Worm (Caenorhabditis elegans) whole organism, late embryonic: Measurements from ENCODE around the gene flp-11.

ENCODE experiments used
- C08G9.2 ChIP-seq: sonication (generic microtip); optimal IDR thresholded peaks from 2 replicates; lab custom pipeline; 2016; ENCODE audit warnings: mild to moderate bottlenecking, missing genetic modification characterization, moderate library complexity, missing compliant biosample characterization
- K02D7.2 ChIP-seq: sonication (generic microtip); optimal IDR thresholded peaks from 2 replicates; lab custom pipeline; 2017; ENCODE audit warnings: mild to moderate bottlenecking, missing genetic modification characterization, missing compliant biosample characterization
- K09A11.1 ChIP-seq: sonication (generic microtip); optimal IDR thresholded peaks from 2 replicates; lab custom pipeline; 2017; ENCODE audit warnings: antibody characterized with exemption, mild to moderate bottlenecking, missing genetic modification characterization, missing compliant biosample characterization; ENCODE audit not compliant: insufficient read depth
- T23F11.4 ChIP-seq: fragments of 200-800 bp; sonication (Bioruptor generic); optimal IDR thresholded peaks from 2 replicates; lab custom pipeline; 2018; ENCODE audit warnings: mild to moderate bottlenecking, missing genetic modification characterization, missing compliant biosample characterization
- ama-1 ChIP-seq: fragments of 150-350 bp; optimal IDR thresholded peaks from 2 replicates; lab custom pipeline; 2014
- ceh-14 ChIP-seq: sonication (generic microtip); optimal IDR thresholded peaks from 2 replicates; lab custom pipeline; 2016; ENCODE audit warnings: missing genotype, missing genetic modification characterization, missing compliant biosample characterization
- ceh-18 ChIP-seq: sonication (generic microtip); optimal IDR thresholded peaks from 2 replicates; lab custom pipeline; 2016; ENCODE audit warnings: missing genetic modification characterization, missing compliant biosample characterization
- ceh-19 ChIP-seq: fragments of 200-800 bp; sonication (Bioruptor generic); optimal IDR thresholded peaks from 2 replicates; lab custom pipeline; 2018; ENCODE audit warnings: mild to moderate bottlenecking, missing genetic modification characterization, missing compliant biosample characterization
- ceh-22 ChIP-seq: sonication (generic microtip); optimal IDR thresholded peaks from 2 replicates; lab custom pipeline; 2017; ENCODE audit warnings: missing biosample characterization, missing genetic modification characterization
- ceh-24 ChIP-seq: sonication (generic microtip); optimal IDR thresholded peaks from 2 replicates; lab custom pipeline; 2016; ENCODE audit warnings: mild to moderate bottlenecking, missing genetic modification characterization, missing compliant biosample characterization
- ceh-30 ChIP-seq: fragments of 150-350 bp; optimal IDR thresholded peaks from 2 replicates; lab custom pipeline; 2014; ENCODE audit warnings: missing biosample characterization, missing genetic modification characterization
- ceh-31 ChIP-seq: sonication (generic microtip); optimal IDR thresholded peaks from 2 replicates; lab custom pipeline; 2016; ENCODE audit warnings: missing genetic modification characterization, missing compliant biosample characterization
- ceh-45 ChIP-seq: fragments of 200-800 bp; sonication (Bioruptor generic); IDR thresholded peaks from 2 replicates; pipeline ENCODE4 v1.3.6; 2022; ENCODE audit warnings: missing genetic modification reagents, missing genetic modification characterization, missing compliant biosample characterization
- elt-2 ChIP-seq: sonication (generic microtip); optimal IDR thresholded peaks from 2 replicates; lab custom pipeline; 2016; ENCODE audit warnings: missing genetic modification reagents, missing genetic modification characterization, missing compliant biosample characterization
- ets-4 ChIP-seq: sonication (generic microtip); optimal IDR thresholded peaks from 2 replicates; lab custom pipeline; 2016; ENCODE audit warnings: missing genetic modification characterization, missing compliant biosample characterization
- eyg-1 ChIP-seq: sonication (generic microtip); optimal IDR thresholded peaks from 2 replicates; lab custom pipeline; 2016; ENCODE audit warnings: missing genotype, missing genetic modification characterization, missing compliant biosample characterization
- hlh-15 ChIP-seq: sonication (generic microtip); optimal IDR thresholded peaks from 2 replicates; lab custom pipeline; 2016; ENCODE audit warnings: missing genetic modification characterization, missing compliant biosample characterization
- hlh-30 ChIP-seq: sonication (generic microtip); optimal IDR thresholded peaks from 2 replicates; lab custom pipeline; 2017; ENCODE audit warnings: antibody characterized with exemption, missing genetic modification characterization, missing compliant biosample characterization; ENCODE audit not compliant: insufficient read depth
- lin-11 ChIP-seq: fragments of 200-800 bp; sonication (Bioruptor generic); optimal IDR thresholded peaks from 2 replicates; lab custom pipeline; 2018; ENCODE audit warnings: mild to moderate bottlenecking, missing genetic modification characterization, missing compliant biosample characterization
- madf-2 ChIP-seq: sonication (generic microtip); optimal IDR thresholded peaks from 2 replicates; lab custom pipeline; 2017; ENCODE audit warnings: missing genetic modification characterization, missing compliant biosample characterization
- mec-3 ChIP-seq: sonication (generic microtip); optimal IDR thresholded peaks from 2 replicates; lab custom pipeline; 2016; ENCODE audit warnings: borderline replicate concordance, missing genetic modification characterization, missing compliant biosample characterization
- nfya-1 ChIP-seq: sonication (generic microtip); optimal IDR thresholded peaks from 2 replicates; lab custom pipeline; 2017; ENCODE audit warnings: missing genetic modification characterization, mild to moderate bottlenecking, missing compliant biosample characterization, antibody characterized with exemption, moderate library complexity
- nhr-11 ChIP-seq: fragments of 150-350 bp; optimal IDR thresholded peaks from 2 replicates; lab custom pipeline; 2014; ENCODE audit warnings: missing biosample characterization, missing genetic modification characterization
- pag-3 ChIP-seq: sonication (generic microtip); optimal IDR thresholded peaks from 2 replicates; lab custom pipeline; 2016; ENCODE audit warnings: missing compliant biosample characterization, missing genetic modification characterization, borderline replicate concordance
- pat-9 ChIP-seq: fragments of 200-800 bp; sonication (Bioruptor generic); optimal IDR thresholded peaks from 2 replicates; lab custom pipeline; 2018; ENCODE audit warnings: mild to moderate bottlenecking, missing genetic modification characterization, moderate library complexity, missing compliant biosample characterization
- pax-1 ChIP-seq: fragments of 150-350 bp; optimal IDR thresholded peaks from 2 replicates; lab custom pipeline; 2014; ENCODE audit warnings: missing biosample characterization, missing genetic modification characterization
- pha-4 ChIP-seq: fragments of 150-350 bp; optimal IDR thresholded peaks from 2 replicates; lab custom pipeline; 2018; ENCODE audit warnings: missing biosample characterization, missing genetic modification reagents, missing genetic modification characterization
- pros-1 ChIP-seq: fragments of 150-350 bp; optimal IDR thresholded peaks from 2 replicates; lab custom pipeline; 2014; ENCODE audit warnings: missing biosample characterization, missing genetic modification reagents, missing genetic modification characterization
- rnt-1 ChIP-seq: sonication (generic microtip); optimal IDR thresholded peaks from 2 replicates; lab custom pipeline; 2016; ENCODE audit warnings: missing genetic modification characterization, missing compliant biosample characterization
- sdc-2 ChIP-seq: sonication (generic microtip); optimal IDR thresholded peaks from 2 replicates; lab custom pipeline; 2016; ENCODE audit warnings: missing genotype, missing genetic modification characterization, missing compliant biosample characterization
- syd-9 ChIP-seq: sonication (generic microtip); optimal IDR thresholded peaks from 2 replicates; lab custom pipeline; 2016; ENCODE audit warnings: mild to moderate bottlenecking, missing genetic modification characterization, moderate library complexity, missing compliant biosample characterization
- tbx-2 ChIP-seq: sonication (generic microtip); optimal IDR thresholded peaks from 2 replicates; lab custom pipeline; 2016; ENCODE audit warnings: missing genetic modification characterization, missing compliant biosample characterization
- tbx-7 ChIP-seq: sonication (generic microtip); optimal IDR thresholded peaks from 2 replicates; lab custom pipeline; 2016; ENCODE audit warnings: missing genotype, missing genetic modification characterization, missing compliant biosample characterization
- ttx-3 ChIP-seq: sonication (generic microtip); optimal IDR thresholded peaks from 2 replicates; lab custom pipeline; 2016; ENCODE audit warnings: missing genetic modification reagents, missing genetic modification characterization, missing compliant biosample characterization
- unc-3 ChIP-seq, 2 experiments: fragments of 200-800 bp in 1 of 2; sonication (Bioruptor generic) in 1 of 2; sonication (generic microtip) in 1 of 2; conservative IDR thresholded peaks in 1 of 2; optimal IDR thresholded peaks in 1 of 2; 2 replicates each; pipeline versions ENCODE4 v1.3.6 to Lab custom; 2016 to 2022; ENCODE audit warnings: missing compliant biosample characterization in 2 of 2, missing genetic modification characterization in 2 of 2, missing genetic modification reagents in 1 of 2
- unc-42 ChIP-seq: sonication (generic microtip); optimal IDR thresholded peaks from 2 replicates; lab custom pipeline; 2016; ENCODE audit warnings: missing genotype, missing genetic modification characterization, missing compliant biosample characterization
- ztf-16 ChIP-seq: sonication (generic microtip); optimal IDR thresholded peaks from 2 replicates; lab custom pipeline; 2017; ENCODE audit warnings: missing genetic modification characterization, missing compliant biosample characterization

flp-11 gene

DNA sequence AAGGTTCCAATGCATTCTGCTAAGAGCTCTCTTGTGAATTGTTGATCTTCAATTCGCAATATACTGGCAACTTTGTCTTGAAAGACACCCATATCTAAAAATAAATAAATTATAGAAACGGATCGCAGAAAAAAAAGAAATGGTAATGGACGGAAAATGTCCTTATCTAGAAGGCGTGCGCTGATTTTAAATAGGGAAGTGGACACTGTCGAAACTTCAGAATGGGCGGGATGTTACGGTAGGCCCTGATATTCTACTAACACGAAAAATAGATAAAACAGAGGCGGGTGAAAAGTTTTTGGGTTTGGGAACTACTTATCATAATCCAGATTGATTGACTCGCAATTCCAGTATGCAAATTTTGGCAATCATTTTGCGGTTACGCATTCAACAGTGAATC lies 26.9 kb upstream of the flp-11 start, which contains the start of gene aqp-8:
Gene aqp-8 (minus strand): TSS at position 101 of the 400 bp plus-strand sequence.
- TF ChIP-seq unc-3 (GFP tag; conservative IDR thresholded peaks at IDR 0.05; lab: Robert Waterston, UW), result no peak
- no peak for TF ChIP-seq unc-3 (tag; optimal IDR thresholded peaks at IDR 0.05; lab: Kevin White, UChicago)
- TF ChIP-seq lin-11, result no peak
- no peak for TF ChIP-seq rnt-1 (tag; lab: Kevin White, UChicago)
- no peak for TF ChIP-seq nhr-11 (tag; lab: Kevin White, UChicago)
- no peak for TF ChIP-seq ceh-14
- no peak for TF ChIP-seq nfya-1 (tag; lab: Kevin White, UChicago)
- no peak for TF ChIP-seq sdc-2 (tag; lab: Kevin White, UChicago)

DNA sequence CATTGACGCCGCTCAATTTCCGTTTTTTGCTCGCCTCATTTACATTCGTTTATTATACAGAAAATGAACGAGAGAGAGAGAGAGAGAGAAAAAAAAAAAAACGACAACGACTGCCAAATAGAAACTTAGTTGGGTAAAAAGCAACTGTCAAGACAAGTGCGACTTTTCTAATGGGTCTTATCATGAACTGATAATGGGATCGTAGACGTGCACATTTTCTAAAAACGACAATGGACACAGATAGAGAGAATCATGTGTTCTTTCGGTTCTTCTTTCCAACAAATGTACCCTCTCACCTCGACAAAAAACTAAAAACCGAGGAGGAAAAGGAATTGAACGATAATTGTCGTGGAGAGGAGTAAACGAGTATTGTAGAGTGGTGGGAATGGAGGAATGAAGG lies 22.2 kb upstream of the flp-11 start:
- no peak for TF ChIP-seq ztf-16
- TF ChIP-seq elt-2 (tag; lab: Kevin White, UChicago), result peak; percentile 37
- TF ChIP-seq, all 69 proteins: peak for 1

DNA sequence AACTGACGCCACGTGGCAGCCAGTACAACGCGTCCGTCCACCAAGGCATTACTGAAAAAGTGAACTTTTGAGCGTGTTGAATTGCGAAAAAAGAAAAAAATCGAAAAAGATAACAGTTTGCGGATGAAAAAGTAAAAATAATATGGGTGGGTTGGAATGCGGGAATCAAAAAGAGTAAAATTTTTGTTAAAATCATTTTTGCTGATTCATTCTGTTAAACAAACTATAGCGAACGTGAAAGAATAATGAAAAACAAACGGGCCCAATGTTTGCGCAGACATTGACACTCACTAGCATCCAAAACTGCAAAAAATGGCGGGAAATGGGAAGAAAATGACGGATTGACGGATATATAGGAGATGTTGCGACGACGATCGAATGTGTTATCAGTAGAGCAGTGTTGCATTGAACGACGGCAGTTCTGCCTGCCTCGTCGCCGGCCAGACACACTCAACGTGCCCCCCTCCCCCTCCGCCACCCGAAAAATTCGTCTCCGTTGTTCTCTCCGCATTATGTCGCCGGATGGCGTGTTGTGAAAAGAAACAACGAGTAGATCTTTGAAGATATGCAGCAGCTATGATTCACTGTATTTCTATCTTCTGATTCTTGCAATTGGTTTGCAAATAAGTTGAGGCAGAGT lies 21.6 kb upstream of the flp-11 start, which contains the start of gene hyl-2:
Gene hyl-2 (minus strand): TSS at position 51 of the 640 bp plus-strand sequence.
- TF ChIP-seq ceh-22 (tag; lab: Kevin White, UChicago) (no peak), nhr-11 (tag; lab: Kevin White, UChicago) (no peak), ceh-31 (tag; lab: Kevin White, UChicago) (peak; percentile 35), ets-4 (tag; lab: Kevin White, UChicago) (no peak), unc-42 (tag; lab: Kevin White, UChicago) (peak; percentile 33), pha-4 (tag; lab: Kevin White, UChicago) (no peak), ceh-19 (no peak), syd-9 (tag; lab: Kevin White, UChicago) (no peak), pros-1 (tag; lab: Kevin White, UChicago) (no peak), K02D7.2 (tag; lab: Kevin White, UChicago) (no peak), eyg-1 (tag; lab: Kevin White, UChicago) (no peak), K09A11.1 (no peak), ceh-24 (tag; lab: Kevin White, UChicago) (no peak), tbx-7 (no peak), pat-9 (tag; lab: Kevin White, UChicago) (no peak), T23F11.4 (GFP tag; lab: Kevin White, UChicago) (no peak), tbx-2 (no peak), lin-11 (no peak), pax-1 (tag; lab: Kevin White, UChicago) (no peak), madf-2 (tag; lab: Kevin White, UChicago) (no peak), hlh-15 (tag; lab: Kevin White, UChicago) (no peak), ama-1 (lab: Kevin White, UChicago) (no peak), ceh-30 (tag; lab: Kevin White, UChicago) (no peak), sdc-2 (tag; lab: Kevin White, UChicago) (no peak), pag-3 (no peak), hlh-30 (tag; lab: Kevin White, UChicago) (no peak), nfya-1 (tag; lab: Kevin White, UChicago) (peak; percentile 18), ttx-3 (tag; lab: Kevin White, UChicago) (no peak), mec-3 (tag; lab: Kevin White, UChicago) (no peak), C08G9.2 (tag; lab: Kevin White, UChicago) (no peak), ceh-18 (tag; lab: Kevin White, UChicago) (peak; percentile 14), ceh-45 (no peak)
